Worm (Caenorhabditis elegans): ENCODE results near the gene hpo-34.

- TF ChIP-seq nhr-28 (tag; optimal IDR thresholded peaks at IDR 0.05) (no peak), nhr-12 (tag; optimal IDR thresholded peaks at IDR 0.05) (no peak), sptf-1 (tag; optimal IDR thresholded peaks at IDR 0.05) (no peak), ztf-11 (tag; optimal IDR thresholded peaks at IDR 0.05) (no peak), lin-13 (tag; optimal IDR thresholded peaks at IDR 0.05) (no peak), nhr-237 (tag; optimal IDR thresholded peaks at IDR 0.05) (no peak), mep-1 (tag; optimal IDR thresholded peaks at IDR 0.05) (no peak), unc-39 (tag; optimal IDR thresholded peaks at IDR 0.05) (no peak), pha-4 (tag; optimal IDR thresholded peaks at IDR 0.05) (no peak), snpc-4 (tag; optimal IDR thresholded peaks at IDR 0.05) (no peak), lsy-2 (tag; optimal IDR thresholded peaks at IDR 0.05) (no peak), elt-3 (tag; optimal IDR thresholded peaks at IDR 0.05) (no peak), ceh-39 (tag; optimal IDR thresholded peaks at IDR 0.05) (no peak)
These were observed 54.4 kb downstream of the hpo-34 start for ce11 chrX:11464271-11465103.
